Fruit fly (Drosophila melanogaster) whole organism, embryonic: Measurements from ENCODE around the gene CG12299.

Experiments
- C15 ChIP-seq: fragments of 200-800 bp; sonication (Bioruptor generic); IDR thresholded peaks from 3 replicates; pipeline ENCODE4 v1.3.6; 2022; ENCODE audit warnings: missing biosample characterization, missing genetic modification characterization
- CG10274 ChIP-seq: fragments of 200-800 bp; sonication (Bioruptor generic); optimal IDR thresholded peaks from 3 replicates; lab custom pipeline; 2017; ENCODE audit warnings: missing biosample characterization, mild to moderate bottlenecking, missing genetic modification characterization
- CG10366 ChIP-seq: fragments of 200-800 bp; sonication (Bioruptor generic); IDR thresholded peaks from 2 replicates; pipeline ENCODE4 v1.3.6; 2022; ENCODE audit warnings: missing biosample characterization, missing genetic modification characterization
- CG10462 ChIP-seq: fragments of 200-800 bp; sonication (Bioruptor generic); optimal IDR thresholded peaks from 2 replicates; lab custom pipeline; 2016; ENCODE audit warnings: missing biosample characterization, missing genetic modification characterization
- CG10654 ChIP-seq: fragments of 200-800 bp; sonication (Bioruptor generic); optimal IDR thresholded peaks from 2 replicates; lab custom pipeline; 2016; ENCODE audit warnings: missing biosample characterization, missing genetic modification characterization
- CG10979 ChIP-seq: fragments of 200-800 bp; sonication (Bioruptor generic); optimal IDR thresholded peaks from 2 replicates; lab custom pipeline; 2018; ENCODE audit warnings: missing biosample characterization, mild to moderate bottlenecking, missing genetic modification characterization, moderate library complexity
- CG11456 ChIP-seq: fragments of 200-800 bp; sonication (Bioruptor generic); IDR thresholded peaks from 3 replicates; pipeline ENCODE4 v1.3.6; 2022; ENCODE audit warnings: missing biosample characterization, missing genetic modification characterization
- CG12769 ChIP-seq: fragments of 200-800 bp; sonication (Bioruptor generic); optimal IDR thresholded peaks from 2 replicates; lab custom pipeline; 2019; ENCODE audit warnings: missing biosample characterization, mild to moderate bottlenecking, missing genetic modification characterization, moderate library complexity
- CG13123 ChIP-seq: fragments of 200-800 bp; sonication (Bioruptor generic); optimal IDR thresholded peaks from 2 replicates; lab custom pipeline; 2016; ENCODE audit warnings: missing biosample characterization, missing genetic modification characterization
- CG13296 ChIP-seq: fragments of 200-800 bp; sonication (Bioruptor generic); optimal IDR thresholded peaks from 3 replicates; lab custom pipeline; 2018; ENCODE audit warnings: missing biosample characterization, mild to moderate bottlenecking, missing genetic modification characterization
- CG14710 ChIP-seq: fragments of 200-800 bp; sonication (Bioruptor generic); optimal IDR thresholded peaks from 3 replicates; lab custom pipeline; 2019; ENCODE audit warnings: missing biosample characterization, mild to moderate bottlenecking, missing genetic modification characterization, moderate library complexity
- CG1529 ChIP-seq: fragments of 200-800 bp; sonication (Bioruptor generic); optimal IDR thresholded peaks from 3 replicates; lab custom pipeline; 2018; ENCODE audit warnings: missing biosample characterization, missing genetic modification characterization
- CG18262 ChIP-seq: fragments of 200-800 bp; optimal IDR thresholded peaks from 3 replicates; lab custom pipeline; 2019; ENCODE audit warnings: missing biosample characterization, mild to moderate bottlenecking, missing genetic modification characterization, moderate library complexity
- CG3163 ChIP-seq: fragments of 200-800 bp; sonication (Bioruptor generic); optimal IDR thresholded peaks from 3 replicates; lab custom pipeline; 2016; ENCODE audit warnings: missing biosample characterization, missing genetic modification characterization
- CG3281 ChIP-seq: fragments of 200-800 bp; sonication (Bioruptor generic); optimal IDR thresholded peaks from 3 replicates; lab custom pipeline; 2017; ENCODE audit warnings: missing biosample characterization, mild to moderate bottlenecking, missing genetic modification characterization
- CG3726 ChIP-seq: fragments of 200-800 bp; sonication (Bioruptor generic); IDR thresholded peaks from 3 replicates; pipeline ENCODE4, ENCODE4 v1.3.6; 2022; ENCODE audit warnings: missing biosample characterization, missing genetic modification characterization
- CG3838 ChIP-seq: fragments of 200-800 bp; sonication (Bioruptor generic); optimal IDR thresholded peaks from 3 replicates; lab custom pipeline; 2016; ENCODE audit warnings: missing biosample characterization, missing genetic modification characterization
- CG4282 ChIP-seq: fragments of 200-800 bp; sonication (Bioruptor generic); optimal IDR thresholded peaks from 2 replicates; lab custom pipeline; 2016; ENCODE audit warnings: missing biosample characterization, missing genetic modification characterization
- CG6791 ChIP-seq: fragments of 200-800 bp; sonication (Bioruptor generic); IDR thresholded peaks from 3 replicates; pipeline ENCODE4 v1.3.6; 2022; ENCODE audit warnings: missing biosample characterization, missing genetic modification characterization; ENCODE audit not compliant: partially characterized antibody
- CG7271 ChIP-seq: fragments of 200-800 bp; sonication (Bioruptor generic); optimal IDR thresholded peaks from 2 replicates; lab custom pipeline; 2018; ENCODE audit warnings: missing biosample characterization, mild to moderate bottlenecking, missing genetic modification characterization, moderate library complexity
- CG9932 ChIP-seq: fragments of 200-800 bp; sonication (Bioruptor generic); IDR thresholded peaks from 2 replicates; pipeline ENCODE4 v1.3.6; 2022; ENCODE audit warnings: missing biosample characterization, missing genetic modification characterization
- CHES-1-like ChIP-seq: fragments of 200-800 bp; sonication (Bioruptor generic); optimal IDR thresholded peaks from 2 replicates; lab custom pipeline; 2016; ENCODE audit warnings: missing biosample characterization, missing genetic modification characterization
- Deaf1 ChIP-seq: fragments of 200-800 bp; optimal IDR thresholded peaks from 3 replicates; lab custom pipeline; 2019; ENCODE audit warnings: missing biosample characterization, mild to moderate bottlenecking, missing genetic modification characterization, moderate library complexity
- Dp ChIP-seq: fragments of 200-800 bp; sonication (Bioruptor generic); optimal IDR thresholded peaks from 2 replicates; lab custom pipeline; 2018; ENCODE audit warnings: missing biosample characterization, mild to moderate bottlenecking, missing genetic modification characterization, moderate library complexity
- Drgx ChIP-seq: fragments of 200-800 bp; sonication (Bioruptor generic); IDR thresholded peaks from 2 replicates; pipeline ENCODE4 v1.3.6; 2022; ENCODE audit warnings: missing biosample characterization, missing genetic modification characterization
- HmgD ChIP-seq: fragments of 200-800 bp; sonication (Bioruptor generic); optimal IDR thresholded peaks from 3 replicates; lab custom pipeline; 2016; ENCODE audit warnings: missing biosample characterization, missing genetic modification characterization
- Hr3 ChIP-seq: fragments of 200-800 bp; sonication (Bioruptor generic); optimal IDR thresholded peaks from 3 replicates; lab custom pipeline; 2016; ENCODE audit warnings: missing biosample characterization, missing genetic modification characterization
- NfI ChIP-seq: fragments of 200-800 bp; sonication (Bioruptor generic); optimal IDR thresholded peaks from 3 replicates; lab custom pipeline; 2018; ENCODE audit warnings: missing biosample characterization, mild to moderate bottlenecking, missing genetic modification characterization, moderate library complexity
- Ssrp ChIP-seq: fragments of 200-800 bp; sonication (Bioruptor generic); optimal IDR thresholded peaks from 2 replicates; lab custom pipeline; 2018; ENCODE audit warnings: missing biosample characterization, mild to moderate bottlenecking, missing genetic modification characterization, moderate library complexity
- Trl ChIP-seq, 3 experiments: fragments of >200 bp in 2 of 3; fragments of 200-800 bp in 1 of 3; sonication (Bioruptor generic) in 1 of 3; optimal IDR thresholded peaks; 2 replicates in 1 of 3; 3 replicates in 2 of 3; lab custom pipeline; 2016 to 2017; ENCODE audit warnings: missing biosample characterization in 1 of 3, missing genetic modification characterization in 1 of 3
- abd-A ChIP-seq: fragments of 200-800 bp; sonication (Bioruptor generic); optimal IDR thresholded peaks from 3 replicates; lab custom pipeline; 2019; ENCODE audit warnings: missing biosample characterization, mild to moderate bottlenecking, missing genetic modification characterization, moderate library complexity
- al ChIP-seq: fragments of 200-800 bp; sonication (Bioruptor generic); IDR thresholded peaks from 2 replicates; pipeline ENCODE4 v1.3.6; 2022; ENCODE audit warnings: missing biosample characterization, missing genetic modification characterization
- bigmax ChIP-seq: fragments of 200-800 bp; sonication (Bioruptor generic); optimal IDR thresholded peaks from 2 replicates; lab custom pipeline; 2018; ENCODE audit warnings: missing biosample characterization, mild to moderate bottlenecking, missing genetic modification characterization
- cato ChIP-seq: fragments of 200-800 bp; sonication (Bioruptor generic); optimal IDR thresholded peaks from 2 replicates; lab custom pipeline; 2016; ENCODE audit warnings: missing biosample characterization, missing genetic modification characterization, borderline replicate concordance
- chinmo ChIP-seq: fragments of 200-800 bp; sonication (Bioruptor generic); IDR thresholded peaks from 4 replicates; pipeline ENCODE4 v1.3.6; 2022; ENCODE audit warnings: missing biosample characterization, missing genetic modification characterization; ENCODE audit not compliant: partially characterized antibody
- disco-r ChIP-seq: fragments of 200-800 bp; sonication (Bioruptor generic); optimal IDR thresholded peaks from 2 replicates; lab custom pipeline; 2016; ENCODE audit warnings: missing biosample characterization, missing genetic modification characterization
- dm ChIP-seq: fragments of 200-800 bp; sonication (Bioruptor generic); optimal IDR thresholded peaks from 3 replicates; lab custom pipeline; 2016; ENCODE audit warnings: missing biosample characterization, missing genetic modification characterization
- ftz-f1 ChIP-seq: fragments of 200-800 bp; sonication (Bioruptor generic); optimal IDR thresholded peaks from 2 replicates; lab custom pipeline; 2016; ENCODE audit warnings: missing biosample characterization, missing genetic modification characterization
- gce ChIP-seq: fragments of 200-800 bp; sonication (Bioruptor generic); IDR thresholded peaks from 3 replicates; pipeline ENCODE4 v1.3.6; 2022; ENCODE audit warnings: missing biosample characterization, missing genetic modification characterization
- grau ChIP-seq: fragments of 200-800 bp; optimal IDR thresholded peaks from 3 replicates; lab custom pipeline; 2019; ENCODE audit warnings: missing biosample characterization, mild to moderate bottlenecking, missing genetic modification characterization, moderate library complexity
- onecut ChIP-seq: fragments of 200-800 bp; sonication (Bioruptor generic); IDR thresholded peaks from 2 replicates; pipeline ENCODE4 v1.3.6; 2022; ENCODE audit warnings: missing biosample characterization, missing genetic modification characterization
- pita ChIP-seq: fragments of 200-800 bp; sonication (Bioruptor generic); optimal IDR thresholded peaks from 2 replicates; lab custom pipeline; 2017; ENCODE audit warnings: missing biosample characterization, mild to moderate bottlenecking, missing genetic modification characterization
- ranshi ChIP-seq: fragments of 200-800 bp; sonication (Bioruptor generic); IDR thresholded peaks from 2 replicates; pipeline ENCODE4 v1.3.6; 2022; ENCODE audit warnings: missing biosample characterization, missing genetic modification characterization
- scrt ChIP-seq: fragments of 200-800 bp; sonication (Bioruptor generic); optimal IDR thresholded peaks from 2 replicates; lab custom pipeline; 2018; ENCODE audit warnings: missing biosample characterization, mild to moderate bottlenecking, missing genetic modification characterization, moderate library complexity
- stwl ChIP-seq: fragments of 200-800 bp; sonication (Bioruptor generic); optimal IDR thresholded peaks from 3 replicates; lab custom pipeline; 2018; ENCODE audit warnings: missing biosample characterization, mild to moderate bottlenecking, missing genetic modification characterization, moderate library complexity

Gene CG12299

dm6 chr2L:10757038-10757685, 20.0 kb downstream of the CG12299 start:
- TF ChIP-seq dm (GFP tag; lab: Kevin White, UChicago) (no peak), chinmo (GFP tag; lab: Robert Waterston, UW) (peak; percentile 24; the same call in 1 of the 4 replicates), disco-r (GFP tag; lab: Kevin White, UChicago) (no peak), onecut (GFP tag; lab: Robert Waterston, UW) (peak; percentile 71; the same call in 1 of the 2 replicates), CG10462 (GFP tag; lab: Kevin White, UChicago) (no peak), Deaf1 (tag; lab: Kevin White, UChicago) (peak; percentile 52), CG9932 (GFP tag; lab: Robert Waterston, UW) (no peak), gce (GFP tag; lab: Robert Waterston, UW) (no peak), ranshi (GFP tag; lab: Robert Waterston, UW) (no peak), Trl (optimal IDR thresholded peaks at IDR 0.05; lab: Kevin White, UChicago) (peak; percentile 69 to 88), Trl (GFP tag; optimal IDR thresholded peaks at IDR 0.05; lab: Kevin White, UChicago) (no peak)
- TF ChIP-seq, all 482 proteins: peak for 4

- no peak for TF ChIP-seq cato
- no peak for TF ChIP-seq Ssrp (tag; lab: Kevin White, UChicago)
- TF ChIP-seq C15 (GFP tag; lab: Robert Waterston, UW), result no peak
- TF ChIP-seq Drgx, result 0 out of 2 replicates have a peak, but pooled peaks have one; percentile 31
- TF ChIP-seq CG3163 (GFP tag; lab: Kevin White, UChicago), result no peak
- TF ChIP-seq CG1529 (GFP tag; lab: Kevin White, UChicago), result no peak
- no peak for TF ChIP-seq HmgD (GFP tag; lab: Kevin White, UChicago)
- no peak for TF ChIP-seq CG18262 (tag; lab: Kevin White, UChicago)
- TF ChIP-seq abd-A (tag; lab: Kevin White, UChicago), result no peak
- TF ChIP-seq stwl, result peak; percentile 33
- no peak for TF ChIP-seq scrt (GFP tag; lab: Kevin White, UChicago)
Measured at dm6 chr2L:10759624-10760023, 22.5 kb downstream of the CG12299 start.

- TF ChIP-seq Dp (GFP tag; lab: Kevin White, UChicago) (no peak), CHES-1-like (GFP tag; lab: Kevin White, UChicago) (no peak), Hr3 (GFP tag; lab: Kevin White, UChicago) (peak; percentile 5), bigmax (GFP tag; lab: Kevin White, UChicago) (no peak), CG6791 (no peak), C15 (GFP tag; lab: Robert Waterston, UW) (no peak), CG3726 (GFP tag; lab: Robert Waterston, UW) (no peak), CG13123 (no peak), CG3838 (GFP tag; lab: Kevin White, UChicago) (no peak), stwl (no peak), ftz-f1 (no peak), CG11456 (GFP tag; lab: Robert Waterston, UW) (no peak), CG7271 (tag; lab: Kevin White, UChicago) (no peak), CG10654 (GFP tag; lab: Kevin White, UChicago) (no peak), CG12769 (tag; lab: Kevin White, UChicago) (no peak), CG10979 (tag; lab: Kevin White, UChicago) (peak; percentile 59), pita (GFP tag; lab: Kevin White, UChicago) (no peak), CG3281 (GFP tag; lab: Kevin White, UChicago) (peak; percentile 53), CG13296 (GFP tag; lab: Kevin White, UChicago) (peak; percentile 61), CG14710 (tag; lab: Kevin White, UChicago) (peak; percentile 29), CG4282 (no peak), NfI (no peak), al (GFP tag; lab: Robert Waterston, UW) (no peak), grau (tag; lab: Kevin White, UChicago) (peak; percentile 74), CG10274 (GFP tag; lab: Kevin White, UChicago) (no peak), CG10366 (GFP tag; lab: Robert Waterston, UW) (no peak)
Measured at dm6 chr2L:10760422-10761166, 23.4 kb downstream of the CG12299 start, which contains the start of gene CG6495. Gene CG6495 (plus strand): TSS chr2L:10761116.
